Worm (Caenorhabditis elegans): Measurements from ENCODE around the gene C17H12.10.
"Not testable (repeated sequence)": the region's sequence is repeated elsewhere in the genome, so short reads cannot be mapped to it uniquely, and the experiment has no call there.

ce11 chrIV:6827477-6827876, 20.9 kb downstream of the C17H12.10 start, which contains the start of gene H20E11.2:
- TF ChIP-seq zip-8 (tag; optimal IDR thresholded peaks at IDR 0.05); lsy-2 (tag; optimal IDR thresholded peaks at IDR 0.05); snpc-4 (tag; optimal IDR thresholded peaks at IDR 0.05); unc-62 (GFP tag; optimal IDR thresholded peaks at IDR 0.05): not testable (repeated sequence)

Data from whole organism, mixed stage, embryonic.